Fruit fly (Drosophila melanogaster) whole organism, embryonic: ENCODE results near the gene CG1622.

Experiments used
- Bgb ChIP-seq: fragments of 200-800 bp; sonication (Bioruptor generic); IDR thresholded peaks from 2 replicates; pipeline ENCODE4 v1.3.6; 2022; ENCODE audit warnings: missing biosample characterization, missing genetic modification characterization; ENCODE audit not compliant: partially characterized antibody
- Blimp-1 ChIP-seq: fragments of 200-800 bp; sonication (Bioruptor generic); optimal IDR thresholded peaks from 3 replicates; lab custom pipeline; 2018; ENCODE audit warnings: missing biosample characterization, missing genetic modification characterization, mild to moderate bottlenecking, moderate library complexity, missing genetic modification reagents
- CG10654 ChIP-seq: fragments of 200-800 bp; sonication (Bioruptor generic); optimal IDR thresholded peaks from 2 replicates; lab custom pipeline; 2016; ENCODE audit warnings: missing biosample characterization, missing genetic modification characterization
- CG11456 ChIP-seq: fragments of 200-800 bp; sonication (Bioruptor generic); IDR thresholded peaks from 3 replicates; pipeline ENCODE4 v1.3.6; 2022; ENCODE audit warnings: missing biosample characterization, missing genetic modification characterization
- CG1647 ChIP-seq: fragments of 200-800 bp; sonication (Bioruptor generic); optimal IDR thresholded peaks from 3 replicates; lab custom pipeline; 2016; ENCODE audit warnings: missing biosample characterization, missing genetic modification characterization
- CG17361 ChIP-seq: fragments of 200-800 bp; sonication (Bioruptor generic); IDR thresholded peaks from 3 replicates; pipeline ENCODE4 v1.3.6; 2022; ENCODE audit warnings: missing biosample characterization, missing genetic modification characterization
- CG18619 ChIP-seq: fragments of 200-800 bp; sonication (Bioruptor generic); optimal IDR thresholded peaks from 3 replicates; lab custom pipeline; 2017; ENCODE audit warnings: missing biosample characterization, mild to moderate bottlenecking, missing genetic modification characterization
- CG30020 ChIP-seq: fragments of 200-800 bp; optimal IDR thresholded peaks from 2 replicates; lab custom pipeline; 2019; ENCODE audit warnings: missing biosample characterization, mild to moderate bottlenecking, missing genetic modification characterization, moderate library complexity
- CG30403 ChIP-seq: fragments of 200-800 bp; sonication (Bioruptor generic); optimal IDR thresholded peaks from 3 replicates; lab custom pipeline; 2016; ENCODE audit warnings: missing biosample characterization, missing genetic modification characterization
- CG31388 ChIP-seq: fragments of 200-800 bp; sonication (Bioruptor generic); optimal IDR thresholded peaks from 2 replicates; lab custom pipeline; 2016; ENCODE audit warnings: missing biosample characterization, missing genetic modification characterization
- CG3163 ChIP-seq: fragments of 200-800 bp; sonication (Bioruptor generic); optimal IDR thresholded peaks from 3 replicates; lab custom pipeline; 2016; ENCODE audit warnings: missing biosample characterization, missing genetic modification characterization
- CG34224 ChIP-seq: fragments of 200-800 bp; sonication (Bioruptor generic); IDR thresholded peaks from 3 replicates; pipeline ENCODE4 v1.3.6; 2022; ENCODE audit warnings: missing biosample characterization, missing genetic modification characterization; ENCODE audit not compliant: partially characterized antibody
- CG42726 ChIP-seq: fragments of 200-800 bp; sonication (Bioruptor generic); IDR thresholded peaks from 2 replicates; pipeline ENCODE4 v1.3.6; 2022; ENCODE audit warnings: missing biosample characterization, missing genetic modification characterization; ENCODE audit not compliant: partially characterized antibody
- CG4328 ChIP-seq: fragments of 200-800 bp; sonication (Bioruptor generic); optimal IDR thresholded peaks from 3 replicates; lab custom pipeline; 2017; ENCODE audit warnings: missing biosample characterization, missing genetic modification reagents, missing genetic modification characterization
- CG4360 ChIP-seq: fragments of 200-800 bp; sonication (Bioruptor generic); IDR thresholded peaks from 2 replicates; pipeline ENCODE4 v1.3.6; 2022; ENCODE audit warnings: missing biosample characterization, missing genetic modification characterization
- CG6654 ChIP-seq: fragments of 200-800 bp; sonication (Bioruptor generic); optimal IDR thresholded peaks from 2 replicates; lab custom pipeline; 2017; ENCODE audit warnings: missing biosample characterization, mild to moderate bottlenecking, missing genetic modification characterization
- CG8089 ChIP-seq: fragments of 200-800 bp; sonication (Bioruptor generic); optimal IDR thresholded peaks from 3 replicates; lab custom pipeline; 2016; ENCODE audit warnings: missing biosample characterization, missing genetic modification characterization
- CG8944 ChIP-seq: fragments of 200-800 bp; sonication (Bioruptor generic); optimal IDR thresholded peaks from 3 replicates; lab custom pipeline; 2016; ENCODE audit warnings: missing biosample characterization, missing genetic modification characterization
- CG9609 ChIP-seq: fragments of 200-800 bp; sonication (Bioruptor generic); optimal IDR thresholded peaks from 3 replicates; lab custom pipeline; 2016; ENCODE audit warnings: missing biosample characterization, missing genetic modification characterization
- CG9932 ChIP-seq: fragments of 200-800 bp; sonication (Bioruptor generic); IDR thresholded peaks from 2 replicates; pipeline ENCODE4 v1.3.6; 2022; ENCODE audit warnings: missing biosample characterization, missing genetic modification characterization
- CHES-1-like ChIP-seq: fragments of 200-800 bp; sonication (Bioruptor generic); optimal IDR thresholded peaks from 2 replicates; lab custom pipeline; 2016; ENCODE audit warnings: missing biosample characterization, missing genetic modification characterization
- Dbx ChIP-seq: fragments of 200-800 bp; sonication (Bioruptor generic); IDR thresholded peaks from 3 replicates; pipeline ENCODE4 v1.3.6; 2022; ENCODE audit warnings: missing biosample characterization, missing genetic modification characterization
- Dp ChIP-seq: fragments of 200-800 bp; sonication (Bioruptor generic); optimal IDR thresholded peaks from 2 replicates; lab custom pipeline; 2018; ENCODE audit warnings: missing biosample characterization, mild to moderate bottlenecking, missing genetic modification characterization, moderate library complexity
- ERR ChIP-seq: fragments of 200-800 bp; sonication (Bioruptor generic); optimal IDR thresholded peaks from 2 replicates; lab custom pipeline; 2016; ENCODE audit warnings: missing biosample characterization, missing genetic modification characterization
- H2.0 ChIP-seq: fragments of 200-800 bp; sonication (Bioruptor generic); IDR thresholded peaks from 2 replicates; pipeline ENCODE4 v1.3.6; 2022; ENCODE audit warnings: missing biosample characterization, missing genetic modification characterization
- HLHmδ ChIP-seq: fragments of 200-800 bp; sonication (Bioruptor generic); optimal IDR thresholded peaks from 2 replicates; lab custom pipeline; 2018; ENCODE audit warnings: missing biosample characterization, mild to moderate bottlenecking, missing genetic modification characterization, moderate library complexity
- HmgZ ChIP-seq: fragments of 200-800 bp; sonication (Bioruptor generic); optimal IDR thresholded peaks from 2 replicates; lab custom pipeline; 2018; ENCODE audit warnings: missing biosample characterization, mild to moderate bottlenecking, missing genetic modification characterization
- Nf-YB ChIP-seq: fragments of 200-800 bp; sonication (Bioruptor generic); optimal IDR thresholded peaks from 3 replicates; lab custom pipeline; 2019; ENCODE audit warnings: missing biosample characterization, mild to moderate bottlenecking, missing genetic modification characterization, moderate library complexity
- Ssrp ChIP-seq: fragments of 200-800 bp; sonication (Bioruptor generic); optimal IDR thresholded peaks from 2 replicates; lab custom pipeline; 2018; ENCODE audit warnings: missing biosample characterization, mild to moderate bottlenecking, missing genetic modification characterization, moderate library complexity
- Stat92E ChIP-seq, 3 experiments: fragments of >200 bp in 2 of 3; fragments of 200-800 bp in 1 of 3; sonication (Bioruptor generic) in 1 of 3; optimal IDR thresholded peaks; 2 replicates each; lab custom pipeline; 2017 to 2019; ENCODE audit warnings: missing biosample characterization in 3 of 3, missing genetic modification characterization in 3 of 3, mild to moderate bottlenecking in 1 of 3, moderate library complexity in 1 of 3
- YL-1 ChIP-seq: fragments of 200-800 bp; sonication (Bioruptor generic); optimal IDR thresholded peaks from 3 replicates; lab custom pipeline; 2017; ENCODE audit warnings: missing biosample characterization, mild to moderate bottlenecking, missing genetic modification characterization
- ara ChIP-seq: fragments of 200-800 bp; sonication (Bioruptor generic); IDR thresholded peaks from 2 replicates; pipeline ENCODE4 v1.3.6; 2022; ENCODE audit warnings: missing biosample characterization, missing genetic modification characterization
- crol ChIP-seq: fragments of 200-800 bp; sonication (Bioruptor generic); IDR thresholded peaks from 2 replicates; pipeline ENCODE4 v1.3.6; 2022; ENCODE audit warnings: missing biosample characterization, missing genetic modification characterization
- dm ChIP-seq: fragments of 200-800 bp; sonication (Bioruptor generic); optimal IDR thresholded peaks from 3 replicates; lab custom pipeline; 2016; ENCODE audit warnings: missing biosample characterization, missing genetic modification characterization
- fd3F ChIP-seq: fragments of 200-800 bp; sonication (Bioruptor generic); optimal IDR thresholded peaks from 2 replicates; lab custom pipeline; 2018; ENCODE audit warnings: missing biosample characterization, mild to moderate bottlenecking, missing genetic modification characterization, moderate library complexity
- fd96Cb ChIP-seq: fragments of 200-800 bp; sonication (Bioruptor generic); optimal IDR thresholded peaks from 2 replicates; lab custom pipeline; 2018; ENCODE audit warnings: missing biosample characterization, mild to moderate bottlenecking, missing genetic modification characterization, moderate library complexity
- gcm ChIP-seq: fragments of 200-800 bp; sonication (Bioruptor generic); optimal IDR thresholded peaks from 2 replicates; lab custom pipeline; 2019; ENCODE audit warnings: missing biosample characterization, mild to moderate bottlenecking, missing genetic modification characterization, moderate library complexity
- gro ChIP-seq: fragments of 200-800 bp; sonication (Bioruptor generic); optimal IDR thresholded peaks from 2 replicates; lab custom pipeline; 2016; ENCODE audit warnings: missing biosample characterization, missing genetic modification characterization
- hbn ChIP-seq: fragments of 200-800 bp; sonication (Bioruptor generic); IDR thresholded peaks from 2 replicates; pipeline ENCODE4 v1.3.6; 2022; ENCODE audit warnings: missing biosample characterization, missing genetic modification characterization; ENCODE audit not compliant: partially characterized antibody
- lbe ChIP-seq: fragments of 200-800 bp; sonication (Bioruptor generic); optimal IDR thresholded peaks from 2 replicates; lab custom pipeline; 2016; ENCODE audit warnings: missing biosample characterization, mild to moderate bottlenecking, missing genetic modification characterization
- mirr ChIP-seq: fragments of 200-800 bp; sonication (Bioruptor generic); optimal IDR thresholded peaks from 3 replicates; lab custom pipeline; 2018; ENCODE audit warnings: missing biosample characterization, mild to moderate bottlenecking, missing genetic modification characterization
- otp ChIP-seq: fragments of 200-800 bp; sonication (Bioruptor generic); IDR thresholded peaks from 3 replicates; pipeline ENCODE4, ENCODE4 v1.3.6; 2022; ENCODE audit warnings: missing biosample characterization, missing genetic modification characterization
- phol ChIP-seq: fragments of 200-800 bp; sonication (Bioruptor generic); optimal IDR thresholded peaks from 3 replicates; lab custom pipeline; 2018; ENCODE audit warnings: missing biosample characterization, mild to moderate bottlenecking, missing genetic modification characterization, moderate library complexity
- repo ChIP-seq: fragments of 200-800 bp; sonication (Bioruptor generic); optimal IDR thresholded peaks from 2 replicates; lab custom pipeline; 2016; ENCODE audit warnings: missing biosample characterization, missing genetic modification characterization
- rib ChIP-seq: fragments of 200-800 bp; sonication (Bioruptor generic); IDR thresholded peaks from 2 replicates; pipeline ENCODE4 v1.3.6; 2022; ENCODE audit warnings: missing biosample characterization, missing genetic modification characterization
- sima ChIP-seq: fragments of 200-800 bp; sonication (Bioruptor generic); optimal IDR thresholded peaks from 2 replicates; lab custom pipeline; 2016; ENCODE audit warnings: missing biosample characterization, missing genetic modification characterization
- sna ChIP-seq: fragments of 200-800 bp; sonication (Bioruptor generic); IDR thresholded peaks from 2 replicates; pipeline ENCODE4 v1.3.6; 2022; ENCODE audit warnings: missing biosample characterization, missing genetic modification characterization; ENCODE audit not compliant: partially characterized antibody
- sqz ChIP-seq: fragments of 200-800 bp; sonication (Bioruptor generic); optimal IDR thresholded peaks from 3 replicates; lab custom pipeline; 2018; ENCODE audit warnings: missing biosample characterization, mild to moderate bottlenecking, missing genetic modification characterization
- ssp ChIP-seq: fragments of 200-800 bp; sonication (Bioruptor generic); IDR thresholded peaks from 2 replicates; pipeline ENCODE4 v1.3.6; 2022; ENCODE audit warnings: missing biosample characterization, missing genetic modification characterization
- tio ChIP-seq: fragments of 200-800 bp; sonication (Bioruptor generic); optimal IDR thresholded peaks from 2 replicates; lab custom pipeline; 2017; ENCODE audit warnings: missing biosample characterization, missing genetic modification characterization, inconsistent platforms
- ttk ChIP-seq: fragments of 200-800 bp; sonication (Bioruptor generic); IDR thresholded peaks from 2 replicates; pipeline ENCODE4 v2.1.2; 2022; ENCODE audit warnings: missing biosample characterization, missing genetic modification characterization
- wor ChIP-seq: fragments of 200-800 bp; sonication (Bioruptor generic); IDR thresholded peaks from 2 replicates; pipeline ENCODE4 v1.3.6; 2022; ENCODE audit warnings: missing biosample characterization, missing genetic modification characterization

The CG1622 gene

dm6 chrX:13307189-13307588 lies 10.3 kb downstream of the CG1622 start (continued):
- TF ChIP-seq Blimp-1 (peak; percentile 21), YL-1 (GFP tag; lab: Kevin White, UChicago) (no peak), CG18619 (GFP tag; lab: Kevin White, UChicago) (peak; percentile 43), CG10654 (GFP tag; lab: Kevin White, UChicago) (no peak), fd96Cb (tag; lab: Kevin White, UChicago) (no peak), CG9609 (GFP tag; lab: Kevin White, UChicago) (no peak), CG6654 (GFP tag; lab: Kevin White, UChicago) (no peak), wor (GFP tag; lab: Robert Waterston, UW) (no peak), otp (GFP tag; lab: Robert Waterston, UW) (no peak), CG30403 (GFP tag; lab: Kevin White, UChicago) (peak; percentile 43), CG1647 (GFP tag; lab: Kevin White, UChicago) (no peak), Stat92E (GFP tag; optimal IDR thresholded peaks at IDR 0.05; lab: Kevin White, UChicago) (no peak), gro (GFP tag; lab: Kevin White, UChicago) (no peak), dm (GFP tag; lab: Kevin White, UChicago) (no peak), Dp (GFP tag; lab: Kevin White, UChicago) (no peak), ara (GFP tag; lab: Robert Waterston, UW) (no peak), CG4328 (GFP tag; lab: Kevin White, UChicago) (no peak), ssp (GFP tag; lab: Robert Waterston, UW) (no peak), fd3F (no peak), HmgZ (tag; lab: Kevin White, UChicago) (no peak), hbn (GFP tag; lab: Robert Waterston, UW) (no peak), repo (GFP tag; lab: Kevin White, UChicago) (no peak), ERR (GFP tag; lab: Kevin White, UChicago) (no peak), sqz (no peak), CG17361 (GFP tag; lab: Robert Waterston, UW) (peak; percentile 43; the same call in 1 of the 3 replicates), Ssrp (tag; lab: Kevin White, UChicago) (peak; percentile 55), CHES-1-like (GFP tag; lab: Kevin White, UChicago) (no peak), HLHmδ (GFP tag; lab: Kevin White, UChicago) (no peak), CG30020 (tag; lab: Kevin White, UChicago) (no peak), CG3163 (GFP tag; lab: Kevin White, UChicago) (no peak), sima (GFP tag; lab: Kevin White, UChicago) (no peak), CG4360 (GFP tag; lab: Robert Waterston, UW) (no peak), CG8944 (GFP tag; lab: Kevin White, UChicago) (no peak), phol (tag; lab: Kevin White, UChicago) (peak; percentile 35), H2.0 (GFP tag; lab: Robert Waterston, UW) (no peak), CG11456 (GFP tag; lab: Robert Waterston, UW) (no peak), CG34224 (GFP tag; lab: Robert Waterston, UW) (no peak), rib (GFP tag; lab: Robert Waterston, UW) (no peak), lbe (no peak), Dbx (no peak), Nf-YB (GFP tag; lab: Kevin White, UChicago) (no peak), gcm (GFP tag; lab: Kevin White, UChicago) (no peak), CG8089 (no peak), tio (GFP tag; lab: Kevin White, UChicago) (peak; percentile 25), CG31388 (no peak), mirr (GFP tag; lab: Kevin White, UChicago) (no peak), crol (no peak), CG42726 (GFP tag; lab: Robert Waterston, UW) (no peak), CG9932 (GFP tag; lab: Robert Waterston, UW) (no peak), sna (no peak), Bgb (GFP tag; lab: Robert Waterston, UW) (no peak), ttk (GFP tag; lab: Robert Waterston, UW) (no peak)
